Worm (Caenorhabditis elegans) whole organism, L3 larva: ENCODE data around the gene ppk-3.

ENCODE experiments used
- R02D3.7 ChIP-seq: fragments of 150-350 bp; optimal IDR thresholded peaks from 2 replicates; lab custom pipeline; 2014; ENCODE audit warnings: missing biosample characterization, missing genetic modification characterization
- ama-1 ChIP-seq: fragments of 150-350 bp; optimal IDR thresholded peaks from 2 replicates; lab custom pipeline; 2018
- ceh-16 ChIP-seq: sonication (generic microtip); optimal IDR thresholded peaks from 2 replicates; lab custom pipeline; 2017; ENCODE audit warnings: missing biosample characterization, missing genetic modification characterization
- ceh-9 ChIP-seq: sonication (generic microtip); optimal IDR thresholded peaks from 2 replicates; lab custom pipeline; 2018; ENCODE audit warnings: missing biosample characterization, missing genetic modification characterization
- daf-12 ChIP-seq: fragments of 150-350 bp; optimal IDR thresholded peaks from 2 replicates; lab custom pipeline; 2014; ENCODE audit warnings: missing biosample characterization, missing genetic modification reagents, missing genetic modification characterization
- egl-5 ChIP-seq: fragments of 150-350 bp; optimal IDR thresholded peaks from 2 replicates; lab custom pipeline; 2017; ENCODE audit warnings: missing biosample characterization, missing genetic modification reagents, missing genetic modification characterization, inconsistent platforms
- elt-1 ChIP-seq: fragments of 150-350 bp; optimal IDR thresholded peaks from 2 replicates; lab custom pipeline; 2014; ENCODE audit warnings: missing biosample characterization, missing genetic modification characterization
- elt-2 ChIP-seq: sonication (generic microtip); optimal IDR thresholded peaks from 2 replicates; lab custom pipeline; 2016; ENCODE audit warnings: missing genetic modification reagents, mild to moderate bottlenecking, missing genetic modification characterization, missing compliant biosample characterization
- elt-3 ChIP-seq, 3 experiments: fragments of 150-350 bp in 1 of 3; sonication (generic microtip) in 2 of 3; optimal IDR thresholded peaks; 2 replicates in 2 of 3; 4 replicates in 1 of 3; lab custom pipeline; 2014 to 2017; ENCODE audit warnings: missing biosample characterization in 3 of 3, missing genetic modification characterization in 3 of 3
- eor-1 ChIP-seq, 2 experiments: fragments of 150-350 bp; optimal IDR thresholded peaks; 2 replicates each; lab custom pipeline; 2014 to 2018; ENCODE audit warnings: missing biosample characterization in 2 of 2, missing genetic modification characterization in 2 of 2
- fkh-10 ChIP-seq: sonication (generic microtip); optimal IDR thresholded peaks from 2 replicates; lab custom pipeline; 2017; ENCODE audit warnings: missing biosample characterization, missing genetic modification reagents, missing genetic modification characterization
- hmg-11 ChIP-seq: sonication (generic microtip); optimal IDR thresholded peaks from 2 replicates; lab custom pipeline; 2016; ENCODE audit warnings: missing genetic modification characterization, missing compliant biosample characterization
- jun-1 ChIP-seq: fragments of 150-350 bp; optimal IDR thresholded peaks from 2 replicates; lab custom pipeline; 2014; ENCODE audit warnings: missing biosample characterization, missing genetic modification reagents, missing genetic modification characterization
- lin-15B ChIP-seq: fragments of 150-350 bp; optimal IDR thresholded peaks from 2 replicates; lab custom pipeline; 2014; ENCODE audit warnings: missing biosample characterization, missing genetic modification characterization
- lin-39 ChIP-seq: fragments of 150-350 bp; optimal IDR thresholded peaks from 2 replicates; lab custom pipeline; 2018; ENCODE audit warnings: missing biosample characterization, missing genetic modification reagents, missing genetic modification characterization
- lsy-12 ChIP-seq: sonication (generic microtip); optimal IDR thresholded peaks from 2 replicates; lab custom pipeline; 2016; ENCODE audit warnings: mild to moderate bottlenecking, missing genetic modification characterization, missing compliant biosample characterization
- mdl-1 ChIP-seq: fragments of 150-350 bp; optimal IDR thresholded peaks from 2 replicates; lab custom pipeline; 2014; ENCODE audit warnings: missing biosample characterization, missing genetic modification characterization
- nfya-1 ChIP-seq: sonication (generic microtip); optimal IDR thresholded peaks from 2 replicates; lab custom pipeline; 2017; ENCODE audit warnings: missing genetic modification characterization, mild to moderate bottlenecking, missing compliant biosample characterization, antibody characterized with exemption, moderate library complexity; ENCODE audit not compliant: insufficient read depth
- nhr-12 ChIP-seq: fragments of 150-350 bp; optimal IDR thresholded peaks from 2 replicates; lab custom pipeline; 2014; ENCODE audit warnings: missing biosample characterization, missing genetic modification characterization
- nhr-23 ChIP-seq: fragments of 150-350 bp; optimal IDR thresholded peaks from 2 replicates; lab custom pipeline; 2014; ENCODE audit warnings: missing biosample characterization, missing genetic modification reagents, missing genetic modification characterization
- nhr-25 ChIP-seq: sonication (generic microtip); optimal IDR thresholded peaks from 2 replicates; lab custom pipeline; 2017; ENCODE audit warnings: missing biosample characterization, missing genetic modification characterization
- nhr-28 ChIP-seq: fragments of 150-350 bp; optimal IDR thresholded peaks from 2 replicates; lab custom pipeline; 2014; ENCODE audit warnings: missing biosample characterization, missing genetic modification characterization
- nhr-43 ChIP-seq: sonication (generic microtip); optimal IDR thresholded peaks from 2 replicates; lab custom pipeline; 2016; ENCODE audit warnings: mild to moderate bottlenecking, missing genetic modification characterization, missing compliant biosample characterization; ENCODE audit not compliant: poor library complexity, severe bottlenecking
- nhr-67 ChIP-seq: fragments of 150-350 bp; optimal IDR thresholded peaks from 2 replicates; lab custom pipeline; 2014; ENCODE audit warnings: missing biosample characterization, missing genetic modification characterization
- nhr-76 ChIP-seq: fragments of 150-350 bp; sonication (generic microtip); optimal IDR thresholded peaks from 5 replicates; lab custom pipeline; 2014; ENCODE audit warnings: missing biosample characterization, missing genetic modification characterization
- nhr-77 ChIP-seq: fragments of 150-350 bp; optimal IDR thresholded peaks from 2 replicates; lab custom pipeline; 2014; ENCODE audit warnings: missing biosample characterization, missing genetic modification characterization
- pqm-1 ChIP-seq: fragments of 150-350 bp; optimal IDR thresholded peaks from 2 replicates; lab custom pipeline; 2017; ENCODE audit warnings: missing biosample characterization, missing genetic modification characterization, inconsistent platforms
- skn-1 ChIP-seq: fragments of 150-350 bp; optimal IDR thresholded peaks from 2 replicates; lab custom pipeline; 2014; ENCODE audit warnings: missing biosample characterization, missing genetic modification characterization
- snpc-4 ChIP-seq: fragments of 150-350 bp; optimal IDR thresholded peaks from 2 replicates; lab custom pipeline; 2014; ENCODE audit warnings: missing biosample characterization, missing genetic modification characterization
- tbx-2 ChIP-seq: sonication (generic microtip); optimal IDR thresholded peaks from 2 replicates; lab custom pipeline; 2016; ENCODE audit warnings: mild to moderate bottlenecking, missing genetic modification characterization, missing compliant biosample characterization
- unc-62 ChIP-seq: fragments of 150-350 bp; sonication (generic microtip); optimal IDR thresholded peaks from 4 replicates; lab custom pipeline; 2014; ENCODE audit warnings: missing biosample characterization, missing genetic modification reagents, missing genetic modification characterization
- ztf-11 ChIP-seq: fragments of 150-350 bp; optimal IDR thresholded peaks from 2 replicates; lab custom pipeline; 2014; ENCODE audit warnings: missing biosample characterization, missing genetic modification characterization

Gene ppk-3

ce11 chrX:13014341-13014740 lies 38.9 kb upstream of the ppk-3 start:
- TF ChIP-seq elt-3 (tag; optimal IDR thresholded peaks at IDR 0.05; lab: Kevin White, UChicago): no peak
- peak; percentile 94 for TF ChIP-seq nhr-25
- TF ChIP-seq nfya-1 (tag; lab: Kevin White, UChicago): peak; percentile 1

- TF ChIP-seq nhr-25: peak; percentile 46
- peak; percentile 81 for TF ChIP-seq elt-1 (tag; lab: Kevin White, UChicago)
- no peak for TF ChIP-seq lin-39 (tag; lab: Kevin White, UChicago)
- TF ChIP-seq lin-15B (tag; lab: Kevin White, UChicago): no peak
Measured at ce11 chrX:13011897-13012296, 36.5 kb upstream of the ppk-3 start.

- TF ChIP-seq nhr-67 (no peak), nhr-12 (no peak), ceh-9 (tag; lab: Kevin White, UChicago) (no peak), ceh-16 (tag; lab: Kevin White, UChicago) (no peak), tbx-2 (no peak), egl-5 (tag; lab: Kevin White, UChicago) (peak; percentile 17), nhr-23 (tag; lab: Kevin White, UChicago) (peak; percentile 39), jun-1 (tag; lab: Kevin White, UChicago) (no peak), nhr-25 (peak; percentile 100), nhr-43 (tag; lab: Kevin White, UChicago) (peak; percentile 53), snpc-4 (tag; lab: Kevin White, UChicago) (no peak), nfya-1 (tag; lab: Kevin White, UChicago) (peak; percentile 27), unc-62 (GFP tag; lab: Kevin White, UChicago) (no peak)
Measured at ce11 chrX:13009645-13010044, 34.2 kb upstream of the ppk-3 start.

- TF ChIP-seq jun-1 (tag; lab: Kevin White, UChicago) (no peak), lin-39 (tag; lab: Kevin White, UChicago) (no peak), elt-1 (tag; lab: Kevin White, UChicago) (no peak), nhr-43 (tag; lab: Kevin White, UChicago) (peak; percentile 23), R02D3.7 (tag; lab: Kevin White, UChicago) (no peak), hmg-11 (tag; lab: Kevin White, UChicago) (no peak), lin-15B (tag; lab: Kevin White, UChicago) (no peak), nhr-76 (no peak), ama-1 (lab: Kevin White, UChicago) (no peak), elt-3 (tag; optimal IDR thresholded peaks at IDR 0.05; lab: Kevin White, UChicago) (peak in 1 of 3 experiments; percentile 58), nhr-12 (no peak), pqm-1 (tag; lab: Kevin White, UChicago) (no peak), nhr-25 (peak; percentile 100), elt-2 (tag; lab: Kevin White, UChicago) (no peak)
Measured at ce11 chrX:13008895-13009294, 33.5 kb upstream of the ppk-3 start.

- peak; percentile 99 for TF ChIP-seq nhr-25
- TF ChIP-seq daf-12 (tag; lab: Kevin White, UChicago): no peak
- peak; percentile 18 for TF ChIP-seq nhr-23 (tag; lab: Kevin White, UChicago)
- TF ChIP-seq lsy-12 (tag; lab: Kevin White, UChicago): peak; percentile 20
- peak; percentile 41 for TF ChIP-seq nhr-43 (tag; lab: Kevin White, UChicago)
- no peak for TF ChIP-seq ztf-11
- peak; percentile 29 for TF ChIP-seq nfya-1 (tag; lab: Kevin White, UChicago)
- TF ChIP-seq ama-1 (lab: Kevin White, UChicago): peak; percentile 38
Measured at ce11 chrX:13007857-13008813, 32.7 kb upstream of the ppk-3 start, which contains the start of gene nhr-25. TSS of gene nhr-25 (plus strand) at chrX:13008493.

ce11 chrX:13006734-13007133 lies 31.3 kb upstream of the ppk-3 start:
- TF ChIP-seq daf-12 (tag; lab: Kevin White, UChicago) (no peak), nhr-28 (tag; lab: Kevin White, UChicago) (no peak), fkh-10 (GFP tag; lab: Kevin White, UChicago) (no peak), elt-1 (tag; lab: Kevin White, UChicago) (no peak), mdl-1 (tag; lab: Kevin White, UChicago) (no peak), unc-62 (GFP tag; lab: Kevin White, UChicago) (no peak), R02D3.7 (tag; lab: Kevin White, UChicago) (no peak), skn-1 (tag; lab: Kevin White, UChicago) (no peak), eor-1 (tag; optimal IDR thresholded peaks at IDR 0.05; lab: Kevin White, UChicago) (no peak), nhr-43 (tag; lab: Kevin White, UChicago) (no peak), nhr-77 (no peak)
